Fruit fly (Drosophila melanogaster) whole organism, adult: ENCODE results near the gene CG5500.

Source experiments
- CG11617 ChIP-seq: fragments of 200-800 bp; sonication (Bioruptor generic); optimal IDR thresholded peaks from 2 replicates; lab custom pipeline; 2017; ENCODE audit warnings: mild to moderate bottlenecking, missing biosample characterization, missing genetic modification reagents, missing genetic modification characterization
- CG12768 ChIP-seq: fragments of 200-800 bp; sonication (Bioruptor generic); optimal IDR thresholded peaks from 2 replicates; lab custom pipeline; 2017; ENCODE audit warnings: missing biosample characterization, missing genetic modification characterization, mild to moderate bottlenecking, moderate library complexity, missing genetic modification reagents
- CG14711 ChIP-seq: fragments of 200-800 bp; sonication (Bioruptor generic); optimal IDR thresholded peaks from 2 replicates; lab custom pipeline; 2018; ENCODE audit warnings: missing biosample characterization, mild to moderate bottlenecking, missing genetic modification characterization, moderate library complexity
- CG1620 ChIP-seq: fragments of 200-800 bp; sonication (Bioruptor generic); optimal IDR thresholded peaks from 2 replicates; lab custom pipeline; 2016; ENCODE audit warnings: missing biosample characterization, missing genetic modification characterization
- CG33017 ChIP-seq: fragments of 200-800 bp; sonication (Bioruptor generic); optimal IDR thresholded peaks from 2 replicates; lab custom pipeline; 2018; ENCODE audit warnings: missing biosample characterization, mild to moderate bottlenecking, missing genetic modification characterization, moderate library complexity
- CG5204 ChIP-seq: fragments of 200-800 bp; sonication (Bioruptor generic); optimal IDR thresholded peaks from 2 replicates; lab custom pipeline; 2016; ENCODE audit warnings: missing biosample characterization, missing genetic modification characterization
- CG7045 ChIP-seq: fragments of 200-800 bp; sonication (Bioruptor generic); optimal IDR thresholded peaks from 2 replicates; lab custom pipeline; 2017; ENCODE audit warnings: missing biosample characterization, mild to moderate bottlenecking, missing genetic modification characterization
- CG7101 ChIP-seq: fragments of 200-800 bp; sonication (Bioruptor generic); optimal IDR thresholded peaks from 2 replicates; lab custom pipeline; 2018; ENCODE audit warnings: missing biosample characterization, mild to moderate bottlenecking, missing genetic modification characterization, moderate library complexity
- Clk ChIP-seq: fragments of 200-800 bp; sonication (Bioruptor generic); optimal IDR thresholded peaks from 2 replicates; lab custom pipeline; 2017; ENCODE audit warnings: missing biosample characterization, missing genetic modification characterization
- Crg-1 ChIP-seq: fragments of 200-800 bp; sonication (Bioruptor generic); optimal IDR thresholded peaks from 2 replicates; lab custom pipeline; 2016; ENCODE audit warnings: missing biosample characterization, missing genetic modification characterization
- Hr96 ChIP-seq: fragments of 200-800 bp; sonication (Bioruptor generic); optimal IDR thresholded peaks from 2 replicates; lab custom pipeline; 2016; ENCODE audit warnings: missing biosample characterization, missing genetic modification characterization
- Mnt ChIP-seq: fragments of 200-800 bp; sonication (Bioruptor generic); optimal IDR thresholded peaks from 2 replicates; lab custom pipeline; 2016; ENCODE audit warnings: missing biosample characterization, mild to moderate bottlenecking, missing genetic modification characterization
- bab1 ChIP-seq: fragments of 200-800 bp; sonication (Bioruptor generic); optimal IDR thresholded peaks from 3 replicates; lab custom pipeline; 2019; ENCODE audit warnings: missing biosample characterization, mild to moderate bottlenecking, missing genetic modification characterization, moderate library complexity
- cic ChIP-seq: fragments of 200-800 bp; sonication (Bioruptor generic); optimal IDR thresholded peaks from 2 replicates; lab custom pipeline; 2017; ENCODE audit warnings: missing biosample characterization, mild to moderate bottlenecking, missing genetic modification characterization, moderate library complexity
- cnc ChIP-seq, 2 experiments: fragments of >200 bp; optimal IDR thresholded peaks; 2 replicates each; lab custom pipeline; 2017
- kay ChIP-seq: fragments of 200-800 bp; sonication (Bioruptor generic); peaks from one replicate; lab custom pipeline; 2016; ENCODE audit warnings: missing biosample characterization, missing genetic modification characterization, borderline replicate concordance
- ovo ChIP-seq: fragments of 200-800 bp; sonication (Bioruptor generic); optimal IDR thresholded peaks from 2 replicates; lab custom pipeline; 2016; ENCODE audit warnings: missing biosample characterization, missing genetic modification characterization
- pad ChIP-seq: fragments of 200-800 bp; sonication (Bioruptor generic); optimal IDR thresholded peaks from 3 replicates; lab custom pipeline; 2017; ENCODE audit warnings: missing biosample characterization, missing genetic modification characterization, mild to moderate bottlenecking, moderate library complexity, missing genetic modification reagents
- tj ChIP-seq: fragments of 200-800 bp; sonication (Bioruptor generic); optimal IDR thresholded peaks from 3 replicates; lab custom pipeline; 2017; ENCODE audit warnings: missing biosample characterization, mild to moderate bottlenecking, missing genetic modification characterization, moderate library complexity
- toe ChIP-seq: fragments of 200-800 bp; sonication (Bioruptor generic); optimal IDR thresholded peaks from 2 replicates; lab custom pipeline; 2016; ENCODE audit warnings: missing biosample characterization, missing genetic modification characterization

The CG5500 gene

DNA sequence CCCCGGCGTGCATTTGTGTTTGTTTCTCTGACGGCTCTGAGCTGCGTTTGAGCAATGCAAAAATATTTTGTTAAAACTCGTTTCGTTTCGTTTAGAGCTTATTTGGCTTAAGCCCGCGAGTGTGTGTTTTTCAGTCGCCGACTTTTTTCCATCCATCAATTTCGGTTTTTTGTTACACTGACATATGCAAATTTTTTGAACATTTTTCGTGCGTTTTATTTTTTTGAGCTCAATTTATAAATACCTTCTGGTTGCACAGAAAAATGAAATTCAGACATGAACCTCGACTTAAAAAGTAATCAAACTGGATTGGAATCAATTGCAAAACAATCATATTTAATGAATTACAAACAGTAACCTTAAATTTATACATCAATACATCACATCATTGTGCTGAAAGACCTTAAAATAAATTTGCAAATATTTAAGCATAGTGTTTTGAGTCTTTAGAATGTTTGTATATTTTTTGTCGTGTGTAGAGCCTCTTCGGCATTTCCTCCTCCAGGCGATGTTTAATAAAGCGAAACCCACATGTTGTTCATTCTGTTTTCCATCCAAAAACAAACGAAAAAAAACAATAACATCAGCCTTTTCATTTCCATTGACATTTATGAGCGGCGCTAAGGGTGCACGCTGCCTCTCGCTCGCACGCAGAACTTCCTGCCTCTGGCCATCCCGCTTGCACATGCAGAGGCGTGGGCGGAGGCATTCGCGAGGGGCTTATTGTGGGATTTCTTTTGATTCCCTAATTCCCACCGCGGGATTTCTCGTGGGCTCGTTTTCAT is 6.0 kb downstream of the CG5500 start:
- TF ChIP-seq toe (GFP tag; lab: Kevin White, UChicago) (no peak), CG5204 (GFP tag; lab: Kevin White, UChicago) (no peak), kay (GFP tag; lab: Kevin White, UChicago) (peak; percentile 67), ovo (no peak), pad (GFP tag; lab: Kevin White, UChicago) (no peak), cic (GFP tag; lab: Kevin White, UChicago) (no peak), CG1620 (GFP tag; lab: Kevin White, UChicago) (no peak), tj (GFP tag; lab: Kevin White, UChicago) (peak; percentile 52), Mnt (GFP tag; lab: Kevin White, UChicago) (no peak), CG33017 (tag; lab: Kevin White, UChicago) (no peak), CG12768 (GFP tag; lab: Kevin White, UChicago) (no peak), cnc (optimal IDR thresholded peaks at IDR 0.05; lab: Kevin White, UChicago) (no peak), CG14711 (tag; lab: Kevin White, UChicago) (no peak), Hr96 (no peak), bab1 (GFP tag; lab: Kevin White, UChicago) (no peak), Crg-1 (GFP tag; lab: Kevin White, UChicago) (no peak), CG7045 (GFP tag; lab: Kevin White, UChicago) (no peak), CG11617 (GFP tag; lab: Kevin White, UChicago) (no peak)

DNA sequence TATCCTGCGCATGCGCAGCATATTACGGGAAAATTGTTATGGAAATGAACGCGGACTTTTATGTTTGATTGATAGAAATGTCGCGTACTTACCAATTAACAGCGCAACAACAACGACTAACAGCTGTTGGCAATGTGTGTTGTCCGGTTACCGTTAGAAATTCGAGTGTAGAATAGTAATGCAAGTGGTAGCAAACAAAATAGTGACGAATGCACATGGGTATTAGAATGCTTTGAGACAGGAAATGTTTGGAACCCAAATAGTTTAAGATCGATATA is 6.5 kb downstream of the CG5500 start:
- no peak for TF ChIP-seq bab1 (GFP tag; lab: Kevin White, UChicago)
- no peak for TF ChIP-seq CG33017 (tag; lab: Kevin White, UChicago)
- TF ChIP-seq cic (GFP tag; lab: Kevin White, UChicago) = no peak
- no peak for TF ChIP-seq Clk (GFP tag; lab: Kevin White, UChicago)
- TF ChIP-seq ovo = no peak
- TF ChIP-seq Hr96 = no peak
- TF ChIP-seq CG5204 (GFP tag; lab: Kevin White, UChicago) = no peak
- no peak for TF ChIP-seq CG7101
- no peak for TF ChIP-seq CG7045 (GFP tag; lab: Kevin White, UChicago)
- no peak for TF ChIP-seq CG12768 (GFP tag; lab: Kevin White, UChicago)
- TF ChIP-seq cnc (optimal IDR thresholded peaks at IDR 0.05; lab: Kevin White, UChicago) = no peak
- TF ChIP-seq tj (GFP tag; lab: Kevin White, UChicago) = no peak
- no peak for TF ChIP-seq CG1620 (GFP tag; lab: Kevin White, UChicago)
- TF ChIP-seq toe (GFP tag; lab: Kevin White, UChicago) = no peak
- no peak for TF ChIP-seq CG14711 (tag; lab: Kevin White, UChicago)
- no peak for TF ChIP-seq kay (GFP tag; lab: Kevin White, UChicago)

DNA sequence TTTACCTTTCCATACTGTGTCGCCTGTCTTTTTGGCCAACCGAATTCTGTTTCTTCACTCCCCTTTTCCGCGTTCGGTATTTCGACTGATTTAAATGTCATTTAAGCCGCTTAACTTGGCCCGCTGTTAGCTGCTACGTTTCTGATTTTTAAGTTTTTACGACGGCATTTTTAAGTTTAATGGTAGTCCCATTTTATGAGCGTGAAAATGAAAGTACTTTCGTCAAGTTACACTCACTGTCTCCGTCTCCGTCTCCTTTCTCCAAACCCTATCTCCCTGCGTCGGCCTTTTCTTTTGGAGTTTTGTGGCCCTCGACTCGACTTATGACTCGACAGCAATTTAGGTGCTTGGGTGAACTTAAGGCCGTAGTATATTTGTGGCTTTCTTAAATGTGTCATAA is 8.8 kb downstream of the CG5500 start:
- TF ChIP-seq CG33017 (tag; lab: Kevin White, UChicago) = no peak
- TF ChIP-seq CG12768 (GFP tag; lab: Kevin White, UChicago) = no peak
- TF ChIP-seq CG1620 (GFP tag; lab: Kevin White, UChicago) = no peak
- TF ChIP-seq CG14711 (tag; lab: Kevin White, UChicago) = no peak
- no peak for TF ChIP-seq Hr96
- no peak for TF ChIP-seq bab1 (GFP tag; lab: Kevin White, UChicago)
- no peak for TF ChIP-seq Crg-1 (GFP tag; lab: Kevin White, UChicago)

DNA sequence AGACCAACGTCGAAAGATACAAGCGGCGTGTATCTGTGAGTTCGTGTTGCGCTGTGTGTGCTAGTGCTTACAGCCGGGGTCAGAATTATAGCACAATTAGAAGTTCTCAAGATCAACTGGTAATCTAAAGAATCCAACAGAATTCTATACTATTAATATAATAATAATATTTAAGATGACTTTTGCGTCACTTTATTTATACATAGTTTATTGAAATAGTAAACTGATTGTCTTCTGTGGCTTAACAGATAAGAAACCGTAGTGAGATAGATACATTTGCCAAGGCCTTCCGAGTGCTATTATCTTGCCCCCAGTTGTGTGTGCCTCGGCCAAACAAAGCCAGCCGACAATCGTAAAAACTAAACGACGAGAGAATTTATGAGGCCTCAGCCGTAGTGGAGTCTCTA is 9.9 kb downstream of the CG5500 start:
- TF ChIP-seq CG12768 (GFP tag; lab: Kevin White, UChicago) (no peak), CG7045 (GFP tag; lab: Kevin White, UChicago) (peak; percentile 30), toe (GFP tag; lab: Kevin White, UChicago) (no peak), ovo (no peak), CG1620 (GFP tag; lab: Kevin White, UChicago) (no peak), CG5204 (GFP tag; lab: Kevin White, UChicago) (no peak), cic (GFP tag; lab: Kevin White, UChicago) (no peak), kay (GFP tag; lab: Kevin White, UChicago) (no peak), bab1 (GFP tag; lab: Kevin White, UChicago) (no peak), cnc (optimal IDR thresholded peaks at IDR 0.05; lab: Kevin White, UChicago) (no peak), CG11617 (GFP tag; lab: Kevin White, UChicago) (no peak), Crg-1 (GFP tag; lab: Kevin White, UChicago) (no peak), tj (GFP tag; lab: Kevin White, UChicago) (no peak), Clk (GFP tag; lab: Kevin White, UChicago) (no peak), CG7101 (peak; percentile 12), pad (GFP tag; lab: Kevin White, UChicago) (no peak), Hr96 (no peak), Mnt (GFP tag; lab: Kevin White, UChicago) (no peak), CG33017 (tag; lab: Kevin White, UChicago) (peak; percentile 41), CG14711 (tag; lab: Kevin White, UChicago) (no peak)

DNA sequence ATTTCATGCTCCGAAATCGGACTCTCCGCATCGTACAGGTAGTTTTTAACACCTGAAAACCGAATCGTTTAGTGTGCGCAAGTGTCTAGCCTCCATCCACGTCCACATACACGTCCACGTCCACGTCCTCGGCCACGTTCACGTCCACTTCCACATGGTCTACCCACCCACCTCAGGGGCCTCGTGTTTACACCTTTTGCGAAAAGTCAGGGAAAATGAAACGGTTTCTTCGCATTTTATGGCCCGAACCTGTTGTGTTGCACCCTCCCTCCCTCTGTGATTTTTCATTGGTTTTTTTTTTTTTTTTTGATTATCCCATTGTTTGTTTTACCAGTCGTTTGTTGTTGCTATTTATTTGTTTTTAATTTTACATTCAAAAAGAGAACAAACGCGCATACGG is 10.7 kb downstream of the CG5500 start:
- TF ChIP-seq CG1620 (GFP tag; lab: Kevin White, UChicago) (no peak), CG14711 (tag; lab: Kevin White, UChicago) (no peak), Clk (GFP tag; lab: Kevin White, UChicago) (no peak), cnc (optimal IDR thresholded peaks at IDR 0.05; lab: Kevin White, UChicago) (no peak), pad (GFP tag; lab: Kevin White, UChicago) (no peak), tj (GFP tag; lab: Kevin White, UChicago) (peak; percentile 10), CG12768 (GFP tag; lab: Kevin White, UChicago) (no peak)
